Fruit fly (Drosophila melanogaster): Measurements from ENCODE around the gene RhoGEF3.

DNA sequence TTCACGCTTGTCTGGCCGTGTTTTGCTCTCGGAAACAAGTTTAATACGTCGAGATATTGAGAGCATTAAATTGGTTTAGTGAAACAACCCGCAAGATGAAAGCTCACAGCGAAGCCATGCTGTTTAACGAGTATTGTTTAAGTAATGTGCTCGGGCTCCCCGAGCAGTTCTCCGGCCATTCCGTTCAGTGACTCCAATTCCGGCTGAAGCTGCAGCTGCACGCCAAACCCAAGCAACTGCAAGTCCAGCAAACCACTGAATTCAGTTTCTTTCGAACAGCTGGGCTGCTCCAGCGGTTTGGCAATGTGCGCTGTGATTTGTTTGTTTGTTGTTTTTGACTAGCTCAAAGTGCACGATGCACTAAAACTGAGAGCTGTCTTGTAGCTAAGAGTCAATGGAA, 37.9 kb downstream of the RhoGEF3 start:
- TF ChIP-seq CG7357 (GFP tag; IDR thresholded peaks at IDR 0.05) (no peak), tx (GFP tag; optimal IDR thresholded peaks at IDR 0.05) (no peak), sd (tag; optimal IDR thresholded peaks at IDR 0.05) (no peak), CG13624 (GFP tag; optimal IDR thresholded peaks at IDR 0.05) (no peak), stc (GFP tag; IDR thresholded peaks at IDR 0.05) (no peak), Elba2 (GFP tag; optimal IDR thresholded peaks at IDR 0.05) (no peak)

All from whole organism, embryonic.